Fruit fly (Drosophila melanogaster): ENCODE measurements around the gene gdl-ORF39.

gdl-ORF39 gene

DNA sequence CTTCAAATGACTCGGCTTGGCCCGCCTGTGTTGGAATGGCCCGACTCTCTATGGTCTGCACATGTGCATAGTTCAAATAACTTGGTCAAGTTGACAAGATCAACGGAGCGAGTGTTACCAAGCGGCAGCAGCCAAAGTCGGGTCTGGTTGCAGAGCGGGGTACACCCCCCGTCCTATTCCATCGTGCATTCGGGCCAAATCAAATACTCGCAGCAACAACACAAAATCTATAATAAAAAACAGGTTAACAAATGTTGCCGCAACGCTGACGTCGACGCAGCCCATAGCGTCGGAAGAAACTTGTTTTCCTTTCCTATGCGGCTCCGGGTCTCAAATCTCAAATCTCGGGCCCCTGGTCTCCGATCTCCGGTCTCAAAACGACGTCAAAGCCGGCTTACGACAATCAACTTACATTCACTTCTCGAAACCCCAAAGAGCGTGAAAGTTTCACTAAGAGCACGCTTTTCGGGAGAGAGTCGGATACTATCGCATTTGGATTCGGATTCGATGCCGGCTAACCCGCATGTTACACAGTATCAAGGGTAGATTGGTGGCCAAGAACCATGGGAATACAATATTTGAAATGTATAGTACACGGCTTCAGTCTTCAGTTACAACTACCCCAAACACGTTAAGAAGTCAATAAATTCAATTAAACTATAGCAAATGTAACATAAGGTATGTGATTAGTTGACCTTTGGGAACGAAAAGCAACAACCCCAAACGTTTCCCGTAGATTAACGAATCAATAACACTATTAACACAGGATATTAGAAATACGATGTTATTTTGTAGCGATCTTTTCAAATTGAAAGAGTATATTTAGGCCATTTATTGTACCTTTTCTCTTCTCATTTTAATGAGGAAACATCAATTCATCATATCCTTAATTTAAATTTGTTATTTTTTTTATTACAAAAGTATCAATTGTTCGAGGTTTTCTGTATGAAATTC is 25.3 kb downstream of the gdl-ORF39 start (continued):
- TF ChIP-seq CG12659 (GFP tag; optimal IDR thresholded peaks at IDR 0.05) (peak; percentile 77), lbe (GFP tag; optimal IDR thresholded peaks at IDR 0.05) (no peak), bigmax (GFP tag; optimal IDR thresholded peaks at IDR 0.05) (no peak), sug (tag; optimal IDR thresholded peaks at IDR 0.05) (peak; percentile 37), Drgx (GFP tag; IDR thresholded peaks at IDR 0.05) (peak; percentile 28; the same call in 1 of the 2 replicates), CG43689 (GFP tag; IDR thresholded peaks at IDR 0.05) (no peak), her (GFP tag; optimal IDR thresholded peaks at IDR 0.05) (no peak), tll (GFP tag; optimal IDR thresholded peaks at IDR 0.05) (no peak), CG10431 (GFP tag; optimal IDR thresholded peaks at IDR 0.05) (peak; percentile 15), Dip3 (GFP tag; optimal IDR thresholded peaks at IDR 0.05) (peak; percentile 56), CG12299 (tag; optimal IDR thresholded peaks at IDR 0.05) (no peak), pzg (GFP tag; optimal IDR thresholded peaks at IDR 0.05) (no peak), CG11695 (GFP tag; IDR thresholded peaks at IDR 0.05) (peak; percentile 17; the same call in 1 of the 3 replicates), CG4328 (GFP tag; optimal IDR thresholded peaks at IDR 0.05) (peak; percentile 50), CG5953 (GFP tag; IDR thresholded peaks at IDR 0.05) (no peak), CG15479 (GFP tag; optimal IDR thresholded peaks at IDR 0.05) (no peak), Max (GFP tag; optimal IDR thresholded peaks at IDR 0.05) (peak; percentile 49), CG8765 (GFP tag; IDR thresholded peaks at IDR 0.05) (no peak), cg (GFP tag; optimal IDR thresholded peaks at IDR 0.05) (no peak), danr (GFP tag; IDR thresholded peaks at IDR 0.05) (no peak), insv (GFP tag; optimal IDR thresholded peaks at IDR 0.05) (no peak), CG10979 (tag; optimal IDR thresholded peaks at IDR 0.05) (peak; percentile 62), pan (optimal IDR thresholded peaks at IDR 0.05) (peak in 1 of 2 experiments; percentile 82), pan (GFP tag; optimal IDR thresholded peaks at IDR 0.05 in 1 of 2, IDR thresholded peaks at IDR 0.05 in 1 of 2) (peak; percentile 21 to 71), Deaf1 (tag; optimal IDR thresholded peaks at IDR 0.05) (peak; percentile 32), vnd (GFP tag; IDR thresholded peaks at IDR 0.05; ENCODE audit: partially characterized antibody) (no peak), CG10209 (GFP tag; optimal IDR thresholded peaks at IDR 0.05) (peak; percentile 76), twi (tag; optimal IDR thresholded peaks at IDR 0.05) (peak; percentile 30), wdn (GFP tag; IDR thresholded peaks at IDR 0.05) (no peak), tap (tag; optimal IDR thresholded peaks at IDR 0.05) (no peak), CG16779 (GFP tag; IDR thresholded peaks at IDR 0.05) (no peak), chm (GFP tag; IDR thresholded peaks at IDR 0.05) (no peak), CG6175 (GFP tag; IDR thresholded peaks at IDR 0.05) (0 out of 3 replicates have a peak, but pooled peaks have one; percentile 14), CG6791 (GFP tag; IDR thresholded peaks at IDR 0.05; ENCODE audit: partially characterized antibody) (no peak), pita (GFP tag; optimal IDR thresholded peaks at IDR 0.05) (no peak), sima (GFP tag; optimal IDR thresholded peaks at IDR 0.05) (no peak), CG8281 (tag; optimal IDR thresholded peaks at IDR 0.05) (no peak), CG3407 (GFP tag; optimal IDR thresholded peaks at IDR 0.05) (peak; percentile 38), tin (GFP tag; optimal IDR thresholded peaks at IDR 0.05) (peak; percentile 28), ci (GFP tag; IDR thresholded peaks at IDR 0.05) (peak; percentile 61; the same call in 2 of the 3 replicates), CG3838 (GFP tag; optimal IDR thresholded peaks at IDR 0.05) (no peak), CG17568 (GFP tag; optimal IDR thresholded peaks at IDR 0.05) (no peak), CG13287 (GFP tag; IDR thresholded peaks at IDR 0.05; ENCODE audit: partially characterized antibody) (no peak), Antp (GFP tag; optimal IDR thresholded peaks at IDR 0.05) (peak; percentile 45), B-H2 (GFP tag; optimal IDR thresholded peaks at IDR 0.05) (no peak), prd (optimal IDR thresholded peaks at IDR 0.05) (no peak), prd (GFP tag; IDR thresholded peaks at IDR 0.05) (peak; percentile 58), CG9817 (tag; optimal IDR thresholded peaks at IDR 0.05) (peak; percentile 57)

Data from whole organism, embryonic.